Worm (Caenorhabditis elegans) whole organism, young adult: Measurements from ENCODE around the gene rap-2.

ENCODE experiments used
- B0261.1 ChIP-seq: sonication (generic microtip); optimal IDR thresholded peaks from 2 replicates; lab custom pipeline; 2016; ENCODE audit warnings: mild to moderate bottlenecking, missing genetic modification characterization, moderate library complexity, missing compliant biosample characterization
- F57C9.4 ChIP-seq: sonication (generic microtip); optimal IDR thresholded peaks from 2 replicates; lab custom pipeline; 2017; ENCODE audit warnings: mild to moderate bottlenecking, missing genetic modification characterization, missing compliant biosample characterization
- Y67H2A.10 ChIP-seq: fragments of 200-800 bp; sonication (Bioruptor generic); conservative IDR thresholded peaks from 2 replicates; pipeline ENCODE4 v1.3.6; 2022; ENCODE audit warnings: missing genetic modification reagents, missing genetic modification characterization, missing compliant biosample characterization
- dpl-1 ChIP-seq: fragments of 150-350 bp; optimal IDR thresholded peaks from 2 replicates; lab custom pipeline; 2014; ENCODE audit warnings: missing biosample characterization, missing genetic modification reagents, missing genetic modification characterization
- egl-44 ChIP-seq: fragments of 200-800 bp; sonication (Bioruptor generic); IDR thresholded peaks from 2 replicates; pipeline ENCODE4 v1.3.6; 2022; ENCODE audit warnings: missing genetic modification reagents, missing genetic modification characterization, missing compliant biosample characterization
- him-1 ChIP-seq: sonication (generic microtip); optimal IDR thresholded peaks from 2 replicates; lab custom pipeline; 2016; ENCODE audit warnings: missing genotype, missing genetic modification reagents, missing genetic modification characterization, missing compliant biosample characterization
- let-526 ChIP-seq: fragments of 200-800 bp; sonication (Bioruptor generic); IDR thresholded peaks from 2 replicates; pipeline ENCODE4 v1.3.6; 2022; ENCODE audit warnings: missing genetic modification reagents, missing genetic modification characterization, missing compliant biosample characterization
- madf-10 ChIP-seq: sonication (generic microtip); optimal IDR thresholded peaks from 2 replicates; lab custom pipeline; 2016; ENCODE audit warnings: mild to moderate bottlenecking, missing genetic modification characterization, missing compliant biosample characterization
- madf-6 ChIP-seq: fragments of 200-800 bp; sonication (Bioruptor generic); IDR thresholded peaks from 2 replicates; pipeline ENCODE4 v1.3.6; 2022; ENCODE audit warnings: missing genetic modification reagents, missing genetic modification characterization, missing compliant biosample characterization
- snpc-4 ChIP-seq, 5 experiments: fragments of 150-350 bp in 1 of 5; sonication (generic microtip) in 4 of 5; optimal IDR thresholded peaks; 2 replicates each; lab custom pipeline; 2014 to 2018; ENCODE audit warnings: missing genetic modification characterization in 5 of 5, missing biosample characterization in 3 of 5, antibody characterized with exemption in 2 of 5, mild to moderate bottlenecking in 2 of 5, missing compliant biosample characterization in 2 of 5, missing genotype in 2 of 5, moderate library complexity in 2 of 5, missing genetic modification reagents in 1 of 5
- ztf-26 ChIP-seq: sonication (generic microtip); optimal IDR thresholded peaks from 2 replicates; lab custom pipeline; 2017; ENCODE audit warnings: missing genetic modification characterization, missing compliant biosample characterization
- ztf-6 ChIP-seq: fragments of 200-800 bp; sonication (Bioruptor generic); IDR thresholded peaks from 2 replicates; pipeline ENCODE4 v1.3.6; 2022; ENCODE audit warnings: missing genetic modification reagents, missing genetic modification characterization, missing compliant biosample characterization

DNA sequence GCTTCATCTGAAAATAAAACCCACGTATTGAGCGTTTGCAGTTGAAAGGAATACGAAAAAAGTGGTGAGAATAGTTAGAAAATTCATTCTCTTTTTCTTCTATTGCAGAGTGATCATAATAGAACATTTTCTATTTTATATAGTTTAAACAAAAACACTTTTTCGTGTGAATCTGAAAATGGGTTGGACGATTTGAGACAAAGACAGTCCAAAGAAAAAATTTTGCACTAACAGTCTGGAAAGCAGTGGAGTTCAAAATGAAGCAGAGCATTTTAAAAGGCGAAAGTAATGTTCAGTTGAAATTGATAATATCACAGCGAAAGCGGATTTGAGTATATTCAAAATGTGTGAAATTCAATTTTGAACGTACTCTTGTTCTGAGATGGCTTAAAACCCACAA lies 24.7 kb upstream of the rap-2 start, which contains the start of gene C01G10.18:
- no peak for TF ChIP-seq ztf-26
- TF ChIP-seq Y67H2A.10: no peak
- no peak for TF ChIP-seq egl-44
- no peak for TF ChIP-seq madf-6 (GFP tag; lab: Robert Waterston, UW)
- TF ChIP-seq dpl-1 (GFP tag; lab: Kevin White, UChicago): no peak
- TF ChIP-seq him-1 (tag; lab: Kevin White, UChicago): no peak
- TF ChIP-seq F57C9.4: no peak
- no peak for TF ChIP-seq madf-10
- TF ChIP-seq ztf-6 (GFP tag; lab: Robert Waterston, UW): no peak
- no peak for TF ChIP-seq let-526 (GFP tag; lab: Robert Waterston, UW)
- TF ChIP-seq B0261.1 (tag; lab: Kevin White, UChicago): no peak
- TF ChIP-seq snpc-4 (GFP tag; optimal IDR thresholded peaks at IDR 0.05; lab: Kevin White, UChicago): no peak
- no peak for TF ChIP-seq snpc-4 (tag; optimal IDR thresholded peaks at IDR 0.05; lab: Kevin White, UChicago)
